Fruit fly (Drosophila melanogaster) ovary, adult (tissue): ENCODE measurements around the gene Rcd4.

Source experiments
- CG17801 ChIP-seq: fragments of 200-800 bp; optimal IDR thresholded peaks from 2 replicates; lab custom pipeline; 2019; ENCODE audit warnings: missing biosample characterization, mild to moderate bottlenecking, missing genetic modification characterization, moderate library complexity; ENCODE audit not compliant: partially characterized antibody

Gene Rcd4

dm6 chr2L:8362955-8363285 lies 19.7 kb upstream of the Rcd4 start:
- TF ChIP-seq CG17801 (GFP tag; lab: Kevin White, UChicago): no peak

dm6 chr2L:8364006-8364956 lies 18.4 kb upstream of the Rcd4 start, which contains the start of the genes RpS13 and CSN8:
Gene RpS13 (minus strand): TSS chr2L:8364662.
Gene CSN8 (plus strand): TSS chr2L:8364855.
- peak; percentile 53 for TF ChIP-seq CG17801 (GFP tag; lab: Kevin White, UChicago)

- peak; percentile 32 for TF ChIP-seq CG17801 (GFP tag; lab: Kevin White, UChicago)
These were observed 16.7 kb upstream of the Rcd4 start, which contains the start of gene Pp2A-29B for dm6 chr2L:8365701-8366643. Gene Pp2A-29B (plus strand): TSS chr2L:8366038.

- TF ChIP-seq CG17801 (GFP tag; lab: Kevin White, UChicago): peak; percentile 80
These were observed 12.0 kb upstream of the Rcd4 start, which contains the start of gene CG17292 for dm6 chr2L:8370364-8371326. Gene CG17292 (plus strand): TSS chr2L:8370454.

dm6 chr2L:8371354-8371937 lies 11.2 kb upstream of the Rcd4 start:
- TF ChIP-seq CG17801 (GFP tag; lab: Kevin White, UChicago): peak; percentile 49

dm6 chr2L:8372248-8372647 lies 10.4 kb upstream of the Rcd4 start:
- no peak for TF ChIP-seq CG17801 (GFP tag; lab: Kevin White, UChicago)

- TF ChIP-seq CG17801 (GFP tag; lab: Kevin White, UChicago): peak; percentile 12
These were observed 8.4 kb upstream of the Rcd4 start, which contains the start of gene Wdr82 for dm6 chr2L:8374235-8374634. Gene Wdr82 (plus strand): TSS chr2L:8374461.

- TF ChIP-seq CG17801 (GFP tag; lab: Kevin White, UChicago): peak; percentile 100
These were observed 5.9 kb upstream of the Rcd4 start, which contains the start of the genes CG13390 and CG17294 for dm6 chr2L:8376717-8377116. Gene CG13390 (minus strand): TSS chr2L:8376797. Gene CG17294 (plus strand): TSS chr2L:8377035.

- peak; percentile 72 for TF ChIP-seq CG17801 (GFP tag; lab: Kevin White, UChicago)
These were observed 1.1 kb upstream of the Rcd4 start, which contains the start of gene AlaRS for dm6 chr2L:8381508-8382036. Gene AlaRS (minus strand): TSS chr2L:8381764.

- TF ChIP-seq CG17801 (GFP tag; lab: Kevin White, UChicago): peak; percentile 98
These were observed 1.5 kb downstream of the Rcd4 start, which contains the start of the genes Dad1 and CG13384 for dm6 chr2L:8384108-8384601. Gene Dad1 (minus strand): TSS chr2L:8384137. Gene CG13384 (plus strand): TSS chr2L:8384455.

- no peak for TF ChIP-seq CG17801 (GFP tag; lab: Kevin White, UChicago)
These were observed 2.4 kb downstream of the Rcd4 start for dm6 chr2L:8384985-8385519.

- TF ChIP-seq CG17801 (GFP tag; lab: Kevin White, UChicago): no peak
These were observed 3.2 kb downstream of the Rcd4 start for dm6 chr2L:8385849-8386248.
